Worm (Caenorhabditis elegans) whole organism, L2 larva: ENCODE data around the gene F55C10.5.

Experiments used
- R02D3.7 ChIP-seq: fragments of 150-350 bp; optimal IDR thresholded peaks from 2 replicates; lab custom pipeline; 2014; ENCODE audit warnings: missing biosample characterization, missing genetic modification characterization
- ceh-82 ChIP-seq: fragments of 150-350 bp; optimal IDR thresholded peaks from 2 replicates; lab custom pipeline; 2014; ENCODE audit warnings: missing biosample characterization, missing genetic modification characterization
- dmd-4 ChIP-seq: sonication (generic microtip); optimal IDR thresholded peaks from 2 replicates; lab custom pipeline; 2017; ENCODE audit warnings: missing biosample characterization, missing genetic modification characterization
- elt-1 ChIP-seq: fragments of 150-350 bp; optimal IDR thresholded peaks from 2 replicates; lab custom pipeline; 2014; ENCODE audit warnings: missing biosample characterization, missing genetic modification characterization
- fos-1 ChIP-seq: fragments of 150-350 bp; optimal IDR thresholded peaks from 2 replicates; lab custom pipeline; 2014; ENCODE audit warnings: missing biosample characterization, missing genetic modification characterization
- lin-13 ChIP-seq: fragments of 150-350 bp; optimal IDR thresholded peaks from 2 replicates; lab custom pipeline; 2014; ENCODE audit warnings: missing biosample characterization, missing genetic modification reagents, missing genetic modification characterization
- nhr-11 ChIP-seq: fragments of 150-350 bp; optimal IDR thresholded peaks from 2 replicates; lab custom pipeline; 2014; ENCODE audit warnings: missing biosample characterization, missing genetic modification characterization
- nhr-21 ChIP-seq: fragments of 150-350 bp; optimal IDR thresholded peaks from 2 replicates; lab custom pipeline; 2014; ENCODE audit warnings: missing biosample characterization, missing genetic modification characterization
- unc-62 ChIP-seq: fragments of 150-350 bp; optimal IDR thresholded peaks from 2 replicates; lab custom pipeline; 2014; ENCODE audit warnings: missing biosample characterization, missing genetic modification reagents, missing genetic modification characterization

ce11 chrV:11344816-11345336 lies 38.0 kb upstream of the F55C10.5 start:
- no peak for TF ChIP-seq elt-1 (tag; lab: Kevin White, UChicago)
- TF ChIP-seq R02D3.7 (tag; lab: Kevin White, UChicago) = no peak
- no peak for TF ChIP-seq nhr-21
- no peak for TF ChIP-seq fos-1 (tag; lab: Kevin White, UChicago)
- TF ChIP-seq dmd-4 (tag; lab: Kevin White, UChicago) = no peak
- no peak for TF ChIP-seq nhr-11 (tag; lab: Kevin White, UChicago)
- TF ChIP-seq ceh-82 (tag; lab: Kevin White, UChicago) = no peak
- no peak for TF ChIP-seq lin-13 (GFP tag; lab: Kevin White, UChicago)
- TF ChIP-seq unc-62 (GFP tag; lab: Kevin White, UChicago) = no peak
